Fruit fly (Drosophila melanogaster): ENCODE measurements around the gene Galk.

Gene Galk

DNA sequence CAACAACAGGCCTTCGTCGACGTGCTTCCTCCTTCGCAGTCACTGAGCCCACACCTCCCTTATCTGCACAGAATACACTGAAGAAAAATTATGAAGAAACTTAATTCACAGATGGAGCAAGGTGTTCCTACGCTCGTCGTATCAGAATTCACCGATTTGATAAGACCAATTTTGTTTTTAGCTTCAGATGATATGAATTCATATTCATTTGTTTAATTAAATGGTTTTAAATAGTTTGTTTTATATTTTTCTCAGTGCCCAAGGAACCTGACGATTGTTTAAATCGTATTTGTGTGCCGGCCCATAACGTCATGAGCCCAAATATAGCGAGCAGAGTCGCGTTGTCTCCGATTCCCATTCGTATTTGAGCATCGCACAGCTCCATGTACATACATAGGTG is 37.7 kb upstream of the Galk start (continued):
- peak; percentile 16 for TF ChIP-seq gcm2 (GFP tag; optimal IDR thresholded peaks at IDR 0.05)
- peak; percentile 42; the same call in 1 of the 2 replicates for TF ChIP-seq Ptx1 (GFP tag; IDR thresholded peaks at IDR 0.05)
- no peak for TF ChIP-seq her (GFP tag; optimal IDR thresholded peaks at IDR 0.05)
- no peak for TF ChIP-seq en (GFP tag; optimal IDR thresholded peaks at IDR 0.05)
- no peak for TF ChIP-seq Doc2 (GFP tag; IDR thresholded peaks at IDR 0.05)
- TF ChIP-seq dmrt11E (tag; optimal IDR thresholded peaks at IDR 0.05), result peak; percentile 91
- peak; percentile 30; the same call in 1 of the 2 replicates for TF ChIP-seq CG7372 (GFP tag; IDR thresholded peaks at IDR 0.05)
- TF ChIP-seq p53 (GFP tag; optimal IDR thresholded peaks at IDR 0.05), result no peak
- peak; percentile 77 for TF ChIP-seq CG30431 (GFP tag; optimal IDR thresholded peaks at IDR 0.05)
- no peak for TF ChIP-seq pzg (GFP tag; optimal IDR thresholded peaks at IDR 0.05)
- TF ChIP-seq CG13287 (GFP tag; IDR thresholded peaks at IDR 0.05; ENCODE audit: partially characterized antibody), result no peak
- TF ChIP-seq ATbp (GFP tag; optimal IDR thresholded peaks at IDR 0.05), result peak; percentile 22
- TF ChIP-seq CG3163 (GFP tag; optimal IDR thresholded peaks at IDR 0.05), result no peak
- no peak for TF ChIP-seq Sin3A (optimal IDR thresholded peaks at IDR 0.05)
- TF ChIP-seq CG7839 (tag; optimal IDR thresholded peaks at IDR 0.05), result peak; percentile 75
- peak; percentile 57 for TF ChIP-seq twi (tag; optimal IDR thresholded peaks at IDR 0.05)
- TF ChIP-seq Oli (tag; optimal IDR thresholded peaks at IDR 0.05), result peak; percentile 56
- no peak for TF ChIP-seq CG4282 (GFP tag; optimal IDR thresholded peaks at IDR 0.05)
- TF ChIP-seq HmgZ (tag; optimal IDR thresholded peaks at IDR 0.05), result no peak
- no peak for TF ChIP-seq D19B (GFP tag; optimal IDR thresholded peaks at IDR 0.05)
- TF ChIP-seq jing (GFP tag; optimal IDR thresholded peaks at IDR 0.05), result peak; percentile 30
- TF ChIP-seq CG17612 (GFP tag; IDR thresholded peaks at IDR 0.05), result no peak
- peak; percentile 15 for TF ChIP-seq Fer3 (tag; optimal IDR thresholded peaks at IDR 0.05)
- peak; percentile 67 for TF ChIP-seq CG12155 (GFP tag; optimal IDR thresholded peaks at IDR 0.05)
- peak in 1 of 2 experiments; percentile 42 for TF ChIP-seq Eip74EF (GFP tag; optimal IDR thresholded peaks at IDR 0.05)
- peak; percentile 96 for TF ChIP-seq Ets65A (GFP tag)
- TF ChIP-seq cg (GFP tag; optimal IDR thresholded peaks at IDR 0.05), result no peak
- peak; percentile 61 for TF ChIP-seq CG6254 (GFP tag; optimal IDR thresholded peaks at IDR 0.05)
- TF ChIP-seq CG7745 (tag; optimal IDR thresholded peaks at IDR 0.05), result no peak
- 0 out of 3 replicates have a peak, but pooled peaks have one; percentile 7 for TF ChIP-seq Mrtf (GFP tag; IDR thresholded peaks at IDR 0.05)
- no peak for TF ChIP-seq hth (optimal IDR thresholded peaks at IDR 0.05)
- no peak for TF ChIP-seq ttk (GFP tag; IDR thresholded peaks at IDR 0.05)
- TF ChIP-seq sob (GFP tag; IDR thresholded peaks at IDR 0.05), result peak; percentile 49; the same call in 1 of the 2 replicates
- no peak for TF ChIP-seq bigmax (GFP tag; optimal IDR thresholded peaks at IDR 0.05)
- TF ChIP-seq knrl (GFP tag; IDR thresholded peaks at IDR 0.05; ENCODE audit: partially characterized antibody), result no peak
- no peak for TF ChIP-seq insv (GFP tag; optimal IDR thresholded peaks at IDR 0.05)
- TF ChIP-seq Scr (GFP tag; IDR thresholded peaks at IDR 0.05; ENCODE audit: partially characterized antibody), result no peak
- TF ChIP-seq NC2β (GFP tag; optimal IDR thresholded peaks at IDR 0.05), result peak; percentile 71
- no peak for TF ChIP-seq HmgD (GFP tag; optimal IDR thresholded peaks at IDR 0.05)
- TF ChIP-seq sim (GFP tag; IDR thresholded peaks at IDR 0.05), result peak; percentile 40; the same call in 1 of the 2 replicates
- no peak for TF ChIP-seq Atf6 (GFP tag; IDR thresholded peaks at IDR 0.05)
- peak; percentile 71 for TF ChIP-seq CG2678 (tag; optimal IDR thresholded peaks at IDR 0.05)
- peak; percentile 31 for TF ChIP-seq CG10366 (GFP tag; IDR thresholded peaks at IDR 0.05)
- peak; percentile 49 for TF ChIP-seq CG17359 (tag; optimal IDR thresholded peaks at IDR 0.05)
- TF ChIP-seq corto (GFP tag; optimal IDR thresholded peaks at IDR 0.05), result no peak
- TF ChIP-seq CG14667 (GFP tag; IDR thresholded peaks at IDR 0.05), result no peak
- no peak for TF ChIP-seq toy (GFP tag; IDR thresholded peaks at IDR 0.05)
- no peak for TF ChIP-seq Hmx (GFP tag; optimal IDR thresholded peaks at IDR 0.05)
- TF ChIP-seq CoRest (tag; optimal IDR thresholded peaks at IDR 0.05), result peak; percentile 57
- peak; percentile 60 for TF ChIP-seq CG2120 (GFP tag; optimal IDR thresholded peaks at IDR 0.05)
- TF ChIP-seq HLH54F (GFP tag; optimal IDR thresholded peaks at IDR 0.05), result peak; percentile 45
- no peak for TF ChIP-seq Taf1 (GFP tag; IDR thresholded peaks at IDR 0.05)
